Fruit fly (Drosophila melanogaster) whole organism, embryonic: ENCODE measurements around the gene CG6839.

ENCODE experiments used
- Asciz ChIP-seq: fragments of 200-800 bp; sonication (Bioruptor generic); optimal IDR thresholded peaks from 2 replicates; lab custom pipeline; 2017; ENCODE audit warnings: missing biosample characterization, mild to moderate bottlenecking, missing genetic modification characterization, missing genetic modification reagents
- BtbVII ChIP-seq: fragments of 200-800 bp; sonication (Bioruptor generic); optimal IDR thresholded peaks from 3 replicates; lab custom pipeline; 2017; ENCODE audit warnings: missing biosample characterization, mild to moderate bottlenecking, missing genetic modification characterization
- CG10321 ChIP-seq: fragments of 200-800 bp; sonication (Bioruptor generic); IDR thresholded peaks from 2 replicates; pipeline ENCODE4 v1.3.6; 2022; ENCODE audit warnings: missing biosample characterization, missing genetic modification characterization
- CG10654 ChIP-seq: fragments of 200-800 bp; sonication (Bioruptor generic); optimal IDR thresholded peaks from 2 replicates; lab custom pipeline; 2016; ENCODE audit warnings: missing biosample characterization, missing genetic modification characterization
- CG10979 ChIP-seq: fragments of 200-800 bp; sonication (Bioruptor generic); optimal IDR thresholded peaks from 2 replicates; lab custom pipeline; 2018; ENCODE audit warnings: missing biosample characterization, mild to moderate bottlenecking, missing genetic modification characterization, moderate library complexity
- CG11085 ChIP-seq: fragments of 200-800 bp; sonication (Bioruptor generic); IDR thresholded peaks from 2 replicates; pipeline ENCODE4 v1.3.6; 2022; ENCODE audit warnings: missing biosample characterization, missing genetic modification characterization
- CG11456 ChIP-seq: fragments of 200-800 bp; sonication (Bioruptor generic); IDR thresholded peaks from 3 replicates; pipeline ENCODE4 v1.3.6; 2022; ENCODE audit warnings: missing biosample characterization, missing genetic modification characterization
- CG11560 ChIP-seq: fragments of 200-800 bp; sonication (Bioruptor generic); IDR thresholded peaks from 3 replicates; pipeline ENCODE4 v1.3.6; 2022; ENCODE audit warnings: missing biosample characterization, missing genetic modification characterization
- CG12071 ChIP-seq: fragments of 200-800 bp; sonication (Bioruptor generic); optimal IDR thresholded peaks from 3 replicates; lab custom pipeline; 2018; ENCODE audit warnings: missing biosample characterization, mild to moderate bottlenecking, missing genetic modification characterization
- CG13894 ChIP-seq: fragments of 200-800 bp; sonication (Bioruptor generic); optimal IDR thresholded peaks from 3 replicates; lab custom pipeline; 2018; ENCODE audit warnings: missing biosample characterization, mild to moderate bottlenecking, missing genetic modification characterization, moderate library complexity
- CG14050 ChIP-seq: fragments of 200-800 bp; sonication (Bioruptor generic); IDR thresholded peaks from 3 replicates; pipeline ENCODE4 v1.3.6; 2022; ENCODE audit warnings: missing biosample characterization, missing genetic modification characterization
- CG15269 ChIP-seq: fragments of 200-800 bp; sonication (Bioruptor generic); optimal IDR thresholded peaks from 2 replicates; lab custom pipeline; 2018; ENCODE audit warnings: missing biosample characterization, mild to moderate bottlenecking, missing genetic modification characterization, moderate library complexity
- CG15601 ChIP-seq: fragments of 200-800 bp; sonication (Bioruptor generic); optimal IDR thresholded peaks from 3 replicates; lab custom pipeline; 2019; ENCODE audit warnings: missing biosample characterization, mild to moderate bottlenecking, missing genetic modification characterization, moderate library complexity
- CG1647 ChIP-seq: fragments of 200-800 bp; sonication (Bioruptor generic); optimal IDR thresholded peaks from 3 replicates; lab custom pipeline; 2016; ENCODE audit warnings: missing biosample characterization, missing genetic modification characterization
- CG16863 ChIP-seq: fragments of 200-800 bp; sonication (Bioruptor generic); optimal IDR thresholded peaks from 3 replicates; lab custom pipeline; 2016; ENCODE audit warnings: missing biosample characterization, missing genetic modification characterization
- CG17829 ChIP-seq: fragments of 200-800 bp; optimal IDR thresholded peaks from 2 replicates; lab custom pipeline; 2019; ENCODE audit warnings: missing biosample characterization, mild to moderate bottlenecking, missing genetic modification characterization, moderate library complexity
- CG18262 ChIP-seq: fragments of 200-800 bp; optimal IDR thresholded peaks from 3 replicates; lab custom pipeline; 2019; ENCODE audit warnings: missing biosample characterization, mild to moderate bottlenecking, missing genetic modification characterization, moderate library complexity
- CG2116 ChIP-seq: fragments of 200-800 bp; sonication (Bioruptor generic); optimal IDR thresholded peaks from 3 replicates; lab custom pipeline; 2018; ENCODE audit warnings: missing biosample characterization, mild to moderate bottlenecking, missing genetic modification characterization
- CG2678 ChIP-seq: fragments of 200-800 bp; sonication (Bioruptor generic); optimal IDR thresholded peaks from 3 replicates; lab custom pipeline; 2019; ENCODE audit warnings: missing biosample characterization, mild to moderate bottlenecking, missing genetic modification characterization, moderate library complexity
- CG2875 ChIP-seq: fragments of 200-800 bp; sonication (Bioruptor generic); optimal IDR thresholded peaks from 2 replicates; lab custom pipeline; 2017; ENCODE audit warnings: missing biosample characterization, mild to moderate bottlenecking, missing genetic modification characterization, missing genetic modification reagents
- CG30403 ChIP-seq: fragments of 200-800 bp; sonication (Bioruptor generic); optimal IDR thresholded peaks from 3 replicates; lab custom pipeline; 2016; ENCODE audit warnings: missing biosample characterization, missing genetic modification characterization
- CG31365 ChIP-seq: fragments of 200-800 bp; sonication (Bioruptor generic); optimal IDR thresholded peaks from 2 replicates; lab custom pipeline; 2018; ENCODE audit warnings: missing biosample characterization, mild to moderate bottlenecking, missing genetic modification characterization
- CG3838 ChIP-seq: fragments of 200-800 bp; sonication (Bioruptor generic); optimal IDR thresholded peaks from 3 replicates; lab custom pipeline; 2016; ENCODE audit warnings: missing biosample characterization, missing genetic modification characterization
- CG42726 ChIP-seq: fragments of 200-800 bp; sonication (Bioruptor generic); IDR thresholded peaks from 2 replicates; pipeline ENCODE4 v1.3.6; 2022; ENCODE audit warnings: missing biosample characterization, missing genetic modification characterization; ENCODE audit not compliant: partially characterized antibody
- CG4854 ChIP-seq: fragments of 200-800 bp; sonication (Bioruptor generic); optimal IDR thresholded peaks from 2 replicates; lab custom pipeline; 2016; ENCODE audit warnings: missing biosample characterization, missing genetic modification characterization, inconsistent platforms
- CG6175 ChIP-seq: fragments of 200-800 bp; sonication (Bioruptor generic); IDR thresholded peaks from 3 replicates; pipeline ENCODE4 v1.3.6; 2022; ENCODE audit warnings: missing biosample characterization, missing genetic modification characterization
- CG7839 ChIP-seq: fragments of 200-800 bp; sonication (Bioruptor generic); optimal IDR thresholded peaks from 3 replicates; lab custom pipeline; 2018; ENCODE audit warnings: missing biosample characterization, mild to moderate bottlenecking, missing genetic modification characterization, moderate library complexity
- CG8478 ChIP-seq: fragments of >200 bp; optimal IDR thresholded peaks from 2 replicates; lab custom pipeline; 2018
- Doc2 ChIP-seq: fragments of 200-800 bp; sonication (Bioruptor generic); IDR thresholded peaks from 2 replicates; pipeline ENCODE4 v1.3.6; 2022; ENCODE audit warnings: missing biosample characterization, missing genetic modification characterization
- Elba2 ChIP-seq: fragments of 200-800 bp; sonication (Bioruptor generic); optimal IDR thresholded peaks from 3 replicates; lab custom pipeline; 2016; ENCODE audit warnings: missing biosample characterization, missing genetic modification characterization
- Ets97D ChIP-seq: fragments of 200-800 bp; sonication (Bioruptor generic); optimal IDR thresholded peaks from 3 replicates; lab custom pipeline; 2016; ENCODE audit warnings: missing biosample characterization, missing genetic modification characterization
- Hey ChIP-seq: fragments of 200-800 bp; sonication (Bioruptor generic); optimal IDR thresholded peaks from 3 replicates; lab custom pipeline; 2018; ENCODE audit warnings: missing biosample characterization, mild to moderate bottlenecking, missing genetic modification characterization
- Nf-YA ChIP-seq: fragments of 200-800 bp; sonication (Bioruptor generic); IDR thresholded peaks from 2 replicates; pipeline ENCODE4 v1.3.6; 2022; ENCODE audit warnings: missing biosample characterization, missing genetic modification characterization
- Scr ChIP-seq: fragments of 200-800 bp; sonication (Bioruptor generic); IDR thresholded peaks from 2 replicates; pipeline ENCODE4 v1.3.6; 2022; ENCODE audit warnings: missing biosample characterization, missing genetic modification characterization; ENCODE audit not compliant: partially characterized antibody
- Ssrp ChIP-seq: fragments of 200-800 bp; sonication (Bioruptor generic); optimal IDR thresholded peaks from 2 replicates; lab custom pipeline; 2018; ENCODE audit warnings: missing biosample characterization, mild to moderate bottlenecking, missing genetic modification characterization, moderate library complexity
- al ChIP-seq: fragments of 200-800 bp; sonication (Bioruptor generic); IDR thresholded peaks from 2 replicates; pipeline ENCODE4 v1.3.6; 2022; ENCODE audit warnings: missing biosample characterization, missing genetic modification characterization
- cwo ChIP-seq: fragments of 200-800 bp; sonication (Bioruptor generic); optimal IDR thresholded peaks from 3 replicates; lab custom pipeline; 2017; ENCODE audit warnings: missing biosample characterization, missing genetic modification characterization, mild to moderate bottlenecking, moderate library complexity, missing genetic modification reagents
- dmrt99B ChIP-seq: fragments of 200-800 bp; sonication (Bioruptor generic); optimal IDR thresholded peaks from 2 replicates; lab custom pipeline; 2018; ENCODE audit warnings: missing biosample characterization, mild to moderate bottlenecking, missing genetic modification characterization, moderate library complexity
- dpn ChIP-seq, 2 experiments: fragments of 200-800 bp; sonication (Bioruptor generic); optimal IDR thresholded peaks; 3 replicates each; lab custom pipeline; 2016; ENCODE audit warnings: missing biosample characterization in 2 of 2, missing genetic modification characterization in 2 of 2
- en ChIP-seq: fragments of 200-800 bp; sonication (Bioruptor generic); optimal IDR thresholded peaks from 2 replicates; lab custom pipeline; 2016; ENCODE audit warnings: missing biosample characterization, missing genetic modification characterization
- fd64A ChIP-seq: fragments of 200-800 bp; sonication (Bioruptor generic); optimal IDR thresholded peaks from 3 replicates; lab custom pipeline; 2018; ENCODE audit warnings: missing biosample characterization, mild to moderate bottlenecking, missing genetic modification characterization
- fd96Cb ChIP-seq: fragments of 200-800 bp; sonication (Bioruptor generic); optimal IDR thresholded peaks from 2 replicates; lab custom pipeline; 2018; ENCODE audit warnings: missing biosample characterization, mild to moderate bottlenecking, missing genetic modification characterization, moderate library complexity
- fu2 ChIP-seq: fragments of 200-800 bp; sonication (Bioruptor generic); optimal IDR thresholded peaks from 2 replicates; lab custom pipeline; 2016; ENCODE audit warnings: missing biosample characterization, missing genetic modification characterization
- h ChIP-seq: fragments of >200 bp; optimal IDR thresholded peaks from 2 replicates; lab custom pipeline; 2017
- hth ChIP-seq: fragments of >200 bp; optimal IDR thresholded peaks from 2 replicates; lab custom pipeline; 2017; ENCODE audit warnings: inconsistent platforms
- maf-S ChIP-seq: fragments of 200-800 bp; sonication (Bioruptor generic); optimal IDR thresholded peaks from 2 replicates; lab custom pipeline; 2016; ENCODE audit warnings: missing biosample characterization, missing genetic modification characterization
- p53 ChIP-seq: fragments of 200-800 bp; sonication (Bioruptor generic); optimal IDR thresholded peaks from 2 replicates; lab custom pipeline; 2016; ENCODE audit warnings: missing biosample characterization, missing genetic modification characterization
- pb ChIP-seq: fragments of 200-800 bp; sonication (Bioruptor generic); optimal IDR thresholded peaks from 3 replicates; lab custom pipeline; 2016; ENCODE audit warnings: missing biosample characterization, missing genetic modification characterization
- repo ChIP-seq: fragments of 200-800 bp; sonication (Bioruptor generic); optimal IDR thresholded peaks from 2 replicates; lab custom pipeline; 2016; ENCODE audit warnings: missing biosample characterization, missing genetic modification characterization
- slp2 ChIP-seq: fragments of 200-800 bp; sonication (Bioruptor generic); optimal IDR thresholded peaks from 2 replicates; lab custom pipeline; 2016; ENCODE audit warnings: missing biosample characterization, missing genetic modification characterization
- tap ChIP-seq: fragments of 200-800 bp; optimal IDR thresholded peaks from 3 replicates; lab custom pipeline; 2019; ENCODE audit warnings: missing biosample characterization, mild to moderate bottlenecking, missing genetic modification characterization, moderate library complexity

Gene CG6839

DNA sequence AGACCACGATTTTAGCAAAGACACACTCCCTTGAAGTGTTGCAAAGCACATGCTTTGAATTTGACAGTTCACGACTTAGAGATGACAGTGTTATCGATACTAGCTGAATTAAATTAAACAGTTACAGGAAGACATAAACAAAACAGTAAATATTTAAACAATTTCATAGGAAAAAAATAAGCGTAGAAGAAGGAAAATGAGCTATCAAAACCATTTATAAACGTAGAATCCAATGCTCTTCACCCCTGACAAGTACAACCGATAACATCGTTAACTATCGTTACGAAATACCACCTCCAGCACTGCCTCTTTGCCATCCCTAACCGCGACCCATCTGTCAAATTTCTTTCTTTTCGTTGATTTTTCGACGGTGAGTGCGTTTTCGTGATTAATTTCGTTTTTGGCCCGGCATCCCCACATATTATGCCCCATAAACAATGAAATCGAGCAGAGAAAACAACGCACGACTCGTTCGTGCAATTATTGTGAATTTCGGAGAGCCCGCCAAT is 18.6 kb upstream of the CG6839 start, which contains the start of gene RpL26 (continued):
- TF ChIP-seq CG11560 = peak; percentile 34; the same call in 1 of the 3 replicates
- TF ChIP-seq Hey = no peak
- peak; percentile 76 for TF ChIP-seq CG17829
- TF ChIP-seq Nf-YA (GFP tag; lab: Robert Waterston, UW) = 0 out of 2 replicates have a peak, but pooled peaks have one; percentile 12
- TF ChIP-seq Doc2 (GFP tag; lab: Robert Waterston, UW) = no peak
- peak; percentile 77 for TF ChIP-seq CG15601 (tag; lab: Kevin White, UChicago)
- no peak; the same call in none of the 2 replicates for TF ChIP-seq CG42726 (GFP tag; lab: Robert Waterston, UW)
- TF ChIP-seq p53 (GFP tag; lab: Kevin White, UChicago) = peak; percentile 79
- peak; percentile 76 for TF ChIP-seq CG2678
- TF ChIP-seq fd64A (GFP tag; lab: Kevin White, UChicago) = peak; percentile 41
- TF ChIP-seq CG11456 = no peak
- TF ChIP-seq Asciz (GFP tag; lab: Kevin White, UChicago) = no peak
- TF ChIP-seq CG2875 = no peak
- no peak for TF ChIP-seq dmrt99B (tag; lab: Kevin White, UChicago)
- peak; percentile 53 for TF ChIP-seq CG7839 (tag; lab: Kevin White, UChicago)
- peak; percentile 32; the same call in 2 of the 3 replicates for TF ChIP-seq CG14050
- peak; percentile 63 for TF ChIP-seq CG10654
- TF ChIP-seq CG15269 (tag; lab: Kevin White, UChicago) = no peak
- TF ChIP-seq fd96Cb (tag; lab: Kevin White, UChicago) = peak; percentile 42
- TF ChIP-seq CG3838 (GFP tag; lab: Kevin White, UChicago) = peak; percentile 45
- peak; percentile 54 for TF ChIP-seq en (GFP tag; lab: Kevin White, UChicago)
- TF ChIP-seq CG10321 (GFP tag; lab: Robert Waterston, UW) = no peak
- peak; percentile 79 to 89 for TF ChIP-seq dpn (GFP tag; optimal IDR thresholded peaks at IDR 0.05; lab: Kevin White, UChicago)
- TF ChIP-seq Ssrp (tag; lab: Kevin White, UChicago) = peak; percentile 64
- peak; percentile 36 for TF ChIP-seq cwo
- TF ChIP-seq CG2116 (GFP tag; lab: Kevin White, UChicago) = peak; percentile 84
- peak; percentile 60 for TF ChIP-seq CG4854 (GFP tag; lab: Kevin White, UChicago)
- TF ChIP-seq repo (GFP tag; lab: Kevin White, UChicago) = peak; percentile 56
- peak; percentile 60 for TF ChIP-seq CG18262
- TF ChIP-seq pb = peak; percentile 48
- peak; percentile 86 for TF ChIP-seq fu2 (GFP tag; lab: Kevin White, UChicago)
- TF ChIP-seq Ets97D (GFP tag; lab: Kevin White, UChicago) = peak; percentile 99
- peak; percentile 71 for TF ChIP-seq Elba2
- peak; percentile 79 for TF ChIP-seq slp2 (GFP tag; lab: Kevin White, UChicago)
- peak; percentile 44 for TF ChIP-seq CG1647 (GFP tag; lab: Kevin White, UChicago)
- TF ChIP-seq CG12071 (GFP tag; lab: Kevin White, UChicago) = no peak
- TF ChIP-seq CG31365 (tag; lab: Kevin White, UChicago) = peak; percentile 29
- TF ChIP-seq al (GFP tag; lab: Robert Waterston, UW) = peak; percentile 78
- no peak for TF ChIP-seq CG8478 (lab: Kevin White, UChicago)
- TF ChIP-seq CG30403 (GFP tag; lab: Kevin White, UChicago) = peak; percentile 89
- TF ChIP-seq tap (tag; lab: Kevin White, UChicago) = peak; percentile 57
- no peak for TF ChIP-seq h (lab: Kevin White, UChicago)
- peak; percentile 61 for TF ChIP-seq BtbVII (GFP tag; lab: Kevin White, UChicago)
- peak; percentile 64; the same call in 1 of the 2 replicates for TF ChIP-seq CG11085 (GFP tag; lab: Robert Waterston, UW)
- TF ChIP-seq CG10979 (tag; lab: Kevin White, UChicago) = peak; percentile 46
- TF ChIP-seq Scr (GFP tag; lab: Robert Waterston, UW) = peak; percentile 99
- TF ChIP-seq hth (lab: Kevin White, UChicago) = no peak
- TF ChIP-seq CG13894 = peak; percentile 67
- peak; percentile 86 for TF ChIP-seq maf-S
- TF ChIP-seq CG6175 = no peak
- peak; percentile 56 for TF ChIP-seq CG16863
